Worm (Caenorhabditis elegans) whole organism, L2 larva: ENCODE measurements around the gene tlk-1.

Source experiments
- C34F6.9 ChIP-seq: fragments of 150-350 bp; optimal IDR thresholded peaks from 2 replicates; lab custom pipeline; 2014; ENCODE audit warnings: missing biosample characterization, missing genetic modification characterization
- F13H6.1 ChIP-seq: sonication (generic microtip); optimal IDR thresholded peaks from 2 replicates; lab custom pipeline; 2016; ENCODE audit warnings: missing genetic modification characterization, missing compliant biosample characterization
- R02D3.7 ChIP-seq: fragments of 150-350 bp; optimal IDR thresholded peaks from 2 replicates; lab custom pipeline; 2014; ENCODE audit warnings: missing biosample characterization, missing genetic modification characterization
- Y55F3AM.14 ChIP-seq: fragments of 200-800 bp; sonication (Bioruptor generic); optimal IDR thresholded peaks from 2 replicates; lab custom pipeline; 2018; ENCODE audit warnings: mild to moderate bottlenecking, missing genetic modification characterization, missing compliant biosample characterization
- ZK546.5 ChIP-seq: sonication (generic microtip); optimal IDR thresholded peaks from 2 replicates; lab custom pipeline; 2017; ENCODE audit warnings: missing biosample characterization, missing genetic modification characterization
- alr-1 ChIP-seq: fragments of 150-350 bp; optimal IDR thresholded peaks from 2 replicates; lab custom pipeline; 2014; ENCODE audit warnings: missing biosample characterization, missing genetic modification characterization
- aly-2 ChIP-seq: fragments of 150-350 bp; optimal IDR thresholded peaks from 2 replicates; lab custom pipeline; 2014; ENCODE audit warnings: missing biosample characterization, missing genetic modification characterization
- ama-1 ChIP-seq: fragments of 150-350 bp; optimal IDR thresholded peaks from 2 replicates; lab custom pipeline; 2018; ENCODE audit warnings: inconsistent platforms
- blmp-1 ChIP-seq: sonication (generic microtip); optimal IDR thresholded peaks from 2 replicates; lab custom pipeline; 2017; ENCODE audit warnings: missing genetic modification characterization, mild to moderate bottlenecking, missing compliant biosample characterization, antibody characterized with exemption, moderate library complexity; ENCODE audit not compliant: insufficient read depth
- ceh-16 ChIP-seq: fragments of 150-350 bp; optimal IDR thresholded peaks from 2 replicates; lab custom pipeline; 2014; ENCODE audit warnings: missing biosample characterization, missing genetic modification characterization
- ceh-82 ChIP-seq: fragments of 150-350 bp; optimal IDR thresholded peaks from 2 replicates; lab custom pipeline; 2014; ENCODE audit warnings: missing biosample characterization, missing genetic modification characterization
- crh-2 ChIP-seq: sonication (generic microtip); optimal IDR thresholded peaks from 2 replicates; lab custom pipeline; 2017; ENCODE audit warnings: missing biosample characterization, missing genetic modification characterization
- dmd-4 ChIP-seq: sonication (generic microtip); optimal IDR thresholded peaks from 2 replicates; lab custom pipeline; 2017; ENCODE audit warnings: missing biosample characterization, missing genetic modification characterization
- egl-27 ChIP-seq: sonication (generic microtip); optimal IDR thresholded peaks from 3 replicates; lab custom pipeline; 2017; ENCODE audit warnings: missing biosample characterization, missing genetic modification reagents, missing genetic modification characterization
- elt-1 ChIP-seq: fragments of 150-350 bp; optimal IDR thresholded peaks from 2 replicates; lab custom pipeline; 2014; ENCODE audit warnings: missing biosample characterization, missing genetic modification characterization
- elt-3 ChIP-seq: sonication (generic microtip); optimal IDR thresholded peaks from 2 replicates; lab custom pipeline; 2017; ENCODE audit warnings: missing biosample characterization, missing genetic modification characterization
- fos-1 ChIP-seq: fragments of 150-350 bp; optimal IDR thresholded peaks from 2 replicates; lab custom pipeline; 2014; ENCODE audit warnings: missing biosample characterization, missing genetic modification characterization
- gmeb-1 ChIP-seq: fragments of 150-350 bp; optimal IDR thresholded peaks from 2 replicates; lab custom pipeline; 2014; ENCODE audit warnings: missing biosample characterization, missing genetic modification characterization
- lin-11 ChIP-seq: fragments of 150-350 bp; sonication (generic microtip); optimal IDR thresholded peaks from 2 replicates; lab custom pipeline; 2014; ENCODE audit warnings: missing biosample characterization, missing genetic modification characterization, inconsistent platforms, mixed read lengths
- lin-13 ChIP-seq: fragments of 150-350 bp; optimal IDR thresholded peaks from 2 replicates; lab custom pipeline; 2014; ENCODE audit warnings: missing biosample characterization, missing genetic modification reagents, missing genetic modification characterization
- lin-39 ChIP-seq: fragments of 150-350 bp; optimal IDR thresholded peaks from 2 replicates; lab custom pipeline; 2014; ENCODE audit warnings: missing biosample characterization, missing genetic modification reagents, missing genetic modification characterization
- lsy-2 ChIP-seq, 2 experiments: fragments of 150-350 bp in 1 of 2; sonication (generic microtip) in 1 of 2; optimal IDR thresholded peaks; 2 replicates each; lab custom pipeline; 2014 to 2017; ENCODE audit warnings: missing biosample characterization in 2 of 2, missing genetic modification characterization in 2 of 2
- mab-5 ChIP-seq: fragments of 150-350 bp; optimal IDR thresholded peaks from 2 replicates; lab custom pipeline; 2014; ENCODE audit warnings: missing biosample characterization, missing genetic modification characterization
- mbf-1 ChIP-seq: sonication (generic microtip); optimal IDR thresholded peaks from 2 replicates; lab custom pipeline; 2017; ENCODE audit warnings: missing biosample characterization, missing genetic modification characterization
- mdl-1 ChIP-seq, 2 experiments: fragments of 150-350 bp in 1 of 2; sonication (generic microtip) in 1 of 2; optimal IDR thresholded peaks; 2 replicates each; lab custom pipeline; 2017; ENCODE audit warnings: missing biosample characterization in 2 of 2, missing genetic modification characterization in 2 of 2
- nhr-10 ChIP-seq: sonication (generic microtip); optimal IDR thresholded peaks from 2 replicates; lab custom pipeline; 2017; ENCODE audit warnings: missing biosample characterization, missing genetic modification characterization
- nhr-11 ChIP-seq: fragments of 150-350 bp; optimal IDR thresholded peaks from 2 replicates; lab custom pipeline; 2014; ENCODE audit warnings: missing biosample characterization, missing genetic modification characterization
- nhr-12 ChIP-seq: fragments of 150-350 bp; optimal IDR thresholded peaks from 2 replicates; lab custom pipeline; 2014; ENCODE audit warnings: missing biosample characterization, missing genetic modification characterization
- nhr-129 ChIP-seq: fragments of 150-350 bp; optimal IDR thresholded peaks from 2 replicates; lab custom pipeline; 2014; ENCODE audit warnings: missing biosample characterization, missing genetic modification characterization
- nhr-21 ChIP-seq: fragments of 150-350 bp; optimal IDR thresholded peaks from 2 replicates; lab custom pipeline; 2014; ENCODE audit warnings: missing biosample characterization, missing genetic modification characterization
- nhr-23 ChIP-seq: fragments of 150-350 bp; optimal IDR thresholded peaks from 2 replicates; lab custom pipeline; 2014; ENCODE audit warnings: missing biosample characterization, missing genetic modification reagents, missing genetic modification characterization
- nhr-237 ChIP-seq: fragments of 150-350 bp; optimal IDR thresholded peaks from 2 replicates; lab custom pipeline; 2014; ENCODE audit warnings: missing biosample characterization, missing genetic modification characterization
- nhr-25 ChIP-seq: fragments of 150-350 bp; sonication (generic microtip); optimal IDR thresholded peaks from 3 replicates; lab custom pipeline; 2014; ENCODE audit warnings: missing biosample characterization, missing genetic modification characterization
- nhr-6 ChIP-seq: fragments of 150-350 bp; optimal IDR thresholded peaks from 2 replicates; lab custom pipeline; 2014; ENCODE audit warnings: missing biosample characterization, missing genetic modification characterization
- nhr-77 ChIP-seq: fragments of 150-350 bp; optimal IDR thresholded peaks from 2 replicates; lab custom pipeline; 2014; ENCODE audit warnings: missing biosample characterization, missing genetic modification characterization
- peb-1 ChIP-seq: fragments of 150-350 bp; optimal IDR thresholded peaks from 2 replicates; lab custom pipeline; 2014; ENCODE audit warnings: missing biosample characterization, missing genetic modification characterization
- sem-4 ChIP-seq: fragments of 150-350 bp; optimal IDR thresholded peaks from 2 replicates; lab custom pipeline; 2014; ENCODE audit warnings: missing biosample characterization, missing genetic modification reagents, missing genetic modification characterization
- skn-1 ChIP-seq: sonication (generic microtip); optimal IDR thresholded peaks from 2 replicates; lab custom pipeline; 2017; ENCODE audit warnings: missing biosample characterization, missing genetic modification characterization
- sma-3 ChIP-seq: sonication (generic microtip); optimal IDR thresholded peaks from 2 replicates; lab custom pipeline; 2016; ENCODE audit warnings: missing genetic modification reagents, missing genetic modification characterization, missing compliant biosample characterization
- sma-9 ChIP-seq, 2 experiments: fragments of 150-350 bp in 1 of 2; sonication (generic microtip) in 1 of 2; optimal IDR thresholded peaks; 2 replicates each; lab custom pipeline; 2014 to 2016; ENCODE audit warnings: missing genetic modification characterization in 2 of 2, mild to moderate bottlenecking in 1 of 2, missing biosample characterization in 1 of 2, missing compliant biosample characterization in 1 of 2, missing genetic modification reagents in 1 of 2, moderate library complexity in 1 of 2
- snpc-4 ChIP-seq: fragments of 150-350 bp; optimal IDR thresholded peaks from 2 replicates; lab custom pipeline; 2014; ENCODE audit warnings: missing biosample characterization, missing genetic modification characterization
- unc-39 ChIP-seq: fragments of 150-350 bp; optimal IDR thresholded peaks from 2 replicates; lab custom pipeline; 2014; ENCODE audit warnings: missing biosample characterization, missing genetic modification characterization
- unc-55 ChIP-seq: fragments of 150-350 bp; sonication (generic microtip); optimal IDR thresholded peaks from 3 replicates; lab custom pipeline; 2014; ENCODE audit warnings: missing biosample characterization, missing genetic modification reagents, missing genetic modification characterization
- unc-62 ChIP-seq: fragments of 150-350 bp; optimal IDR thresholded peaks from 2 replicates; lab custom pipeline; 2014; ENCODE audit warnings: missing biosample characterization, missing genetic modification reagents, missing genetic modification characterization
- zag-1 ChIP-seq: fragments of 150-350 bp; optimal IDR thresholded peaks from 2 replicates; lab custom pipeline; 2014; ENCODE audit warnings: missing biosample characterization, missing genetic modification characterization
- ztf-1 ChIP-seq: fragments of 200-800 bp; sonication (Bioruptor generic); conservative IDR thresholded peaks from 2 replicates; pipeline ENCODE4 v1.3.6; 2022; ENCODE audit warnings: missing genetic modification characterization, missing compliant biosample characterization
- ztf-11 ChIP-seq: sonication (generic microtip); optimal IDR thresholded peaks from 2 replicates; lab custom pipeline; 2017; ENCODE audit warnings: missing biosample characterization, missing genetic modification characterization
- ztf-4 ChIP-seq: fragments of 150-350 bp; optimal IDR thresholded peaks from 2 replicates; lab custom pipeline; 2014; ENCODE audit warnings: missing biosample characterization, missing genetic modification characterization

Gene tlk-1

DNA sequence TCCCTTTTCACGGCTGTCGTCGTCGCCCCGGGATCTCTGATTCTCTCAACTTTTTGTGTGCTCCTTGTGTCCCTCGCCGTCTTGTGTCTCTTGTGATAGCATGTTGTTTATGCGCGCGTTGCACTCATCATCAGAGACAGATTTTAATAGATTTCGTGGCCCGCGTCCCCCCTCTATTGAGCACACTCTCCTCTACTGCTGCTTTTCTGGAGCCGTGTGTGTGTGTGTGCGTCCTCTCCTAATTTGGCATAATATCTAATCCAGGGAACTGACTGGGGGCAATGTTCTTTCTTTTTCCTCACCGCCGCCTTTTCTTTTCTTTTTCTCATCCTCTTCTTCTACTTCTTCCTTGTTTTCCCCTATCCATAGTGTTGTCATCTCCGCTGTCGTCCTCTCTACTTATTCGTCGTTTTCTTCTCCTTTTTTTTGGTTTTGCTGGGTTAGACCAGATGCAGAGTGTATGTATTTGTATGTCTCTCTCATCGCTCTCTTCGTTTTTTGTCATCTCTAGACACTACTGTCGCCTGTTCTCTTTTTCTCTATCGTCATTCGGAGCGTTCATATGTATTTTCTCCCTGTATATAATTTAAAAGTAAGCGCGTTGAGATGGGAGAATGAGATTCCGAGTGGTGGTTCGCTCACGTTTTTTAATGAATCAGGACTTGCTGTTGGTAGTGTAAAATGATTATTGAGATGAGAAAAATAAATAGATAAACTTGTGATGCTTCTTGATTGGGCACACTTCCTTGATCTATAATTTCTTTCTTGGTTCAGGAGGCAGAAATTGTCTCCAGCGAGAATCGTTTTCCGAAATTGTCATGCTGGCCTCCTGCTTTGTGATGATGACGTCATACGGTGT, 4.3 kb downstream of the tlk-1 start:
- no peak for TF ChIP-seq nhr-21 (tag; lab: Kevin White, UChicago)
- TF ChIP-seq skn-1 (tag; lab: Kevin White, UChicago) = no peak
- TF ChIP-seq aly-2 (tag; lab: Kevin White, UChicago) = no peak
- TF ChIP-seq egl-27 (tag; lab: Kevin White, UChicago) = peak; percentile 11
- no peak for TF ChIP-seq sma-3 (GFP tag; lab: Kevin White, UChicago)
- TF ChIP-seq ztf-11 (tag; lab: Kevin White, UChicago) = no peak
- TF ChIP-seq unc-55 (GFP tag; lab: Kevin White, UChicago) = peak; percentile 53
- TF ChIP-seq crh-2 = peak; percentile 47
- TF ChIP-seq gmeb-1 (tag; lab: Kevin White, UChicago) = no peak
- no peak for TF ChIP-seq nhr-77 (tag; lab: Kevin White, UChicago)
- TF ChIP-seq nhr-25 (tag; lab: Kevin White, UChicago) = peak; percentile 30
- no peak for TF ChIP-seq R02D3.7 (tag; lab: Kevin White, UChicago)
- no peak for TF ChIP-seq nhr-237
- TF ChIP-seq sma-9 (GFP tag; optimal IDR thresholded peaks at IDR 0.05; lab: Kevin White, UChicago) = peak; percentile 58
- TF ChIP-seq sma-9 (tag; optimal IDR thresholded peaks at IDR 0.05; lab: Kevin White, UChicago) = no peak
- TF ChIP-seq mdl-1 (tag; optimal IDR thresholded peaks at IDR 0.05; lab: Kevin White, UChicago) = peak in 1 of 2 experiments; percentile 27
- TF ChIP-seq lin-39 (tag; lab: Kevin White, UChicago) = no peak
- TF ChIP-seq elt-3 = no peak
- TF ChIP-seq unc-62 (GFP tag; lab: Kevin White, UChicago) = no peak
- no peak for TF ChIP-seq lin-11 (tag; lab: Kevin White, UChicago)
- no peak for TF ChIP-seq blmp-1
- no peak for TF ChIP-seq nhr-10 (tag; lab: Kevin White, UChicago)
- TF ChIP-seq nhr-11 (tag; lab: Kevin White, UChicago) = no peak
- TF ChIP-seq C34F6.9 (tag; lab: Kevin White, UChicago) = peak; percentile 54
- peak in 1 of 2 experiments; percentile 43 for TF ChIP-seq lsy-2 (tag; optimal IDR thresholded peaks at IDR 0.05; lab: Kevin White, UChicago)
- TF ChIP-seq ceh-82 (tag; lab: Kevin White, UChicago) = no peak
- TF ChIP-seq alr-1 = no peak
- no peak for TF ChIP-seq peb-1 (tag; lab: Kevin White, UChicago)
- peak; percentile 43 for TF ChIP-seq nhr-129 (tag; lab: Kevin White, UChicago)
- TF ChIP-seq ztf-4 (tag; lab: Kevin White, UChicago) = no peak
- peak; percentile 74 for TF ChIP-seq F13H6.1 (tag; lab: Kevin White, UChicago)
- peak; percentile 0 for TF ChIP-seq ama-1 (lab: Kevin White, UChicago)
- peak; percentile 74 for TF ChIP-seq zag-1
- TF ChIP-seq Y55F3AM.14 = peak; percentile 63
- TF ChIP-seq snpc-4 (tag; lab: Kevin White, UChicago) = no peak
- TF ChIP-seq ztf-1 = no peak
- TF ChIP-seq nhr-12 (tag; lab: Kevin White, UChicago) = no peak
- no peak for TF ChIP-seq unc-39 (tag; lab: Kevin White, UChicago)
- TF ChIP-seq mab-5 (tag; lab: Kevin White, UChicago) = peak; percentile 66
- no peak for TF ChIP-seq elt-1 (tag; lab: Kevin White, UChicago)
- no peak for TF ChIP-seq sem-4
- TF ChIP-seq ceh-16 (tag; lab: Kevin White, UChicago) = no peak
- no peak for TF ChIP-seq mbf-1 (tag; lab: Kevin White, UChicago)
- TF ChIP-seq fos-1 (tag; lab: Kevin White, UChicago) = peak; percentile 10
- no peak for TF ChIP-seq nhr-23 (tag; lab: Kevin White, UChicago)
- peak; percentile 26 for TF ChIP-seq nhr-6
- no peak for TF ChIP-seq dmd-4 (tag; lab: Kevin White, UChicago)
- no peak for TF ChIP-seq lin-13
- no peak for TF ChIP-seq ZK546.5
